Fruit fly (Drosophila melanogaster) whole organism, adult: ENCODE measurements around the gene CG3345.

Source experiments
- CG33017 ChIP-seq: fragments of 200-800 bp; sonication (Bioruptor generic); optimal IDR thresholded peaks from 2 replicates; lab custom pipeline; 2018; ENCODE audit warnings: missing biosample characterization, mild to moderate bottlenecking, missing genetic modification characterization, moderate library complexity
- CG7045 ChIP-seq: fragments of 200-800 bp; sonication (Bioruptor generic); optimal IDR thresholded peaks from 2 replicates; lab custom pipeline; 2017; ENCODE audit warnings: missing biosample characterization, mild to moderate bottlenecking, missing genetic modification characterization
- Hr96 ChIP-seq: fragments of 200-800 bp; sonication (Bioruptor generic); optimal IDR thresholded peaks from 2 replicates; lab custom pipeline; 2016; ENCODE audit warnings: missing biosample characterization, missing genetic modification characterization
- bab1 ChIP-seq: fragments of 200-800 bp; sonication (Bioruptor generic); optimal IDR thresholded peaks from 3 replicates; lab custom pipeline; 2019; ENCODE audit warnings: missing biosample characterization, mild to moderate bottlenecking, missing genetic modification characterization, moderate library complexity
- cic ChIP-seq: fragments of 200-800 bp; sonication (Bioruptor generic); optimal IDR thresholded peaks from 2 replicates; lab custom pipeline; 2017; ENCODE audit warnings: missing biosample characterization, mild to moderate bottlenecking, missing genetic modification characterization, moderate library complexity
- cnc ChIP-seq, 2 experiments: fragments of >200 bp; optimal IDR thresholded peaks; 2 replicates each; lab custom pipeline; 2017
- tj ChIP-seq: fragments of 200-800 bp; sonication (Bioruptor generic); optimal IDR thresholded peaks from 3 replicates; lab custom pipeline; 2017; ENCODE audit warnings: missing biosample characterization, mild to moderate bottlenecking, missing genetic modification characterization, moderate library complexity
- toe ChIP-seq: fragments of 200-800 bp; sonication (Bioruptor generic); optimal IDR thresholded peaks from 2 replicates; lab custom pipeline; 2016; ENCODE audit warnings: missing biosample characterization, missing genetic modification characterization

dm6 chr2L:300006-300405 is 31.1 kb downstream of the CG3345 start:
- TF ChIP-seq bab1, result no peak
- no peak for TF ChIP-seq CG33017
- no peak for TF ChIP-seq CG7045 (GFP tag; lab: Kevin White, UChicago)
- TF ChIP-seq cic (GFP tag; lab: Kevin White, UChicago), result no peak
- no peak for TF ChIP-seq cnc (optimal IDR thresholded peaks at IDR 0.05; lab: Kevin White, UChicago)
- TF ChIP-seq Hr96 (GFP tag; lab: Kevin White, UChicago), result no peak
- no peak for TF ChIP-seq toe (GFP tag; lab: Kevin White, UChicago)
- no peak for TF ChIP-seq tj (GFP tag; lab: Kevin White, UChicago)
